Worm (Caenorhabditis elegans) whole organism, late embryonic: ENCODE results near the gene C08B6.11.

ENCODE experiments used
- C38D4.7 ChIP-seq: fragments of 200-800 bp; sonication (Bioruptor generic); optimal IDR thresholded peaks from 2 replicates; lab custom pipeline; 2018; ENCODE audit warnings: mild to moderate bottlenecking, missing genetic modification characterization, moderate library complexity, missing compliant biosample characterization
- F13H6.1 ChIP-seq: sonication (generic microtip); optimal IDR thresholded peaks from 2 replicates; lab custom pipeline; 2016; ENCODE audit warnings: missing genetic modification characterization, missing compliant biosample characterization
- K02D7.2 ChIP-seq: sonication (generic microtip); optimal IDR thresholded peaks from 2 replicates; lab custom pipeline; 2017; ENCODE audit warnings: mild to moderate bottlenecking, missing genetic modification characterization, missing compliant biosample characterization
- T23F11.4 ChIP-seq: fragments of 200-800 bp; sonication (Bioruptor generic); optimal IDR thresholded peaks from 2 replicates; lab custom pipeline; 2018; ENCODE audit warnings: mild to moderate bottlenecking, missing genetic modification characterization, missing compliant biosample characterization
- ahr-1 ChIP-seq: sonication (generic microtip); optimal IDR thresholded peaks from 2 replicates; lab custom pipeline; 2016; ENCODE audit warnings: missing genetic modification characterization, missing compliant biosample characterization
- ama-1 ChIP-seq: fragments of 150-350 bp; optimal IDR thresholded peaks from 2 replicates; lab custom pipeline; 2014
- ceh-14 ChIP-seq: sonication (generic microtip); optimal IDR thresholded peaks from 2 replicates; lab custom pipeline; 2016; ENCODE audit warnings: missing genotype, missing genetic modification characterization, missing compliant biosample characterization
- ceh-19 ChIP-seq: fragments of 200-800 bp; sonication (Bioruptor generic); optimal IDR thresholded peaks from 2 replicates; lab custom pipeline; 2018; ENCODE audit warnings: mild to moderate bottlenecking, missing genetic modification characterization, missing compliant biosample characterization
- ceh-30 ChIP-seq: fragments of 150-350 bp; optimal IDR thresholded peaks from 2 replicates; lab custom pipeline; 2014; ENCODE audit warnings: missing biosample characterization, missing genetic modification characterization
- ceh-6 ChIP-seq: fragments of 200-800 bp; sonication (Bioruptor generic); optimal IDR thresholded peaks from 2 replicates; lab custom pipeline; 2018; ENCODE audit warnings: mild to moderate bottlenecking, missing genetic modification characterization, missing compliant biosample characterization
- che-1 ChIP-seq: sonication (generic microtip); optimal IDR thresholded peaks from 2 replicates; lab custom pipeline; 2016; ENCODE audit warnings: mild to moderate bottlenecking, missing genetic modification characterization, missing compliant biosample characterization
- dve-1 ChIP-seq: sonication (generic microtip); optimal IDR thresholded peaks from 2 replicates; lab custom pipeline; 2017; ENCODE audit warnings: antibody characterized with exemption, mild to moderate bottlenecking, missing genetic modification characterization, missing compliant biosample characterization
- elt-4 ChIP-seq: sonication (generic microtip); optimal IDR thresholded peaks from 2 replicates; lab custom pipeline; 2016; ENCODE audit warnings: missing genetic modification characterization, missing compliant biosample characterization
- ets-4 ChIP-seq: sonication (generic microtip); optimal IDR thresholded peaks from 2 replicates; lab custom pipeline; 2016; ENCODE audit warnings: missing genetic modification characterization, missing compliant biosample characterization
- fax-1 ChIP-seq: sonication (generic microtip); optimal IDR thresholded peaks from 2 replicates; lab custom pipeline; 2016; ENCODE audit warnings: missing genotype, missing genetic modification characterization, missing compliant biosample characterization
- fkh-10 ChIP-seq: fragments of 150-350 bp; optimal IDR thresholded peaks from 2 replicates; lab custom pipeline; 2014; ENCODE audit warnings: missing biosample characterization, missing genetic modification reagents, missing genetic modification characterization
- hlh-13 ChIP-seq: fragments of 200-800 bp; sonication (Bioruptor generic); optimal IDR thresholded peaks from 2 replicates; lab custom pipeline; 2018; ENCODE audit warnings: mild to moderate bottlenecking, missing genetic modification characterization, missing compliant biosample characterization
- hlh-15 ChIP-seq: sonication (generic microtip); optimal IDR thresholded peaks from 2 replicates; lab custom pipeline; 2016; ENCODE audit warnings: missing genetic modification characterization, missing compliant biosample characterization
- hlh-30 ChIP-seq: sonication (generic microtip); optimal IDR thresholded peaks from 2 replicates; lab custom pipeline; 2017; ENCODE audit warnings: antibody characterized with exemption, missing genetic modification characterization, missing compliant biosample characterization; ENCODE audit not compliant: insufficient read depth
- hlh-6 ChIP-seq: sonication (generic microtip); optimal IDR thresholded peaks from 2 replicates; lab custom pipeline; 2016; ENCODE audit warnings: missing genotype, missing genetic modification characterization, missing compliant biosample characterization
- lim-6 ChIP-seq: sonication (generic microtip); optimal IDR thresholded peaks from 2 replicates; lab custom pipeline; 2016; ENCODE audit warnings: missing genetic modification characterization, missing compliant biosample characterization
- madf-2 ChIP-seq: sonication (generic microtip); optimal IDR thresholded peaks from 2 replicates; lab custom pipeline; 2017; ENCODE audit warnings: missing genetic modification characterization, missing compliant biosample characterization
- nhr-232 ChIP-seq: sonication (generic microtip); optimal IDR thresholded peaks from 2 replicates; lab custom pipeline; 2016; ENCODE audit warnings: missing genetic modification characterization, missing compliant biosample characterization
- odd-2 ChIP-seq: sonication (generic microtip); optimal IDR thresholded peaks from 2 replicates; lab custom pipeline; 2017; ENCODE audit warnings: antibody characterized with exemption, mild to moderate bottlenecking, missing genetic modification characterization, missing compliant biosample characterization
- pha-2 ChIP-seq: sonication (generic microtip); optimal IDR thresholded peaks from 2 replicates; lab custom pipeline; 2017; ENCODE audit warnings: mild to moderate bottlenecking, missing genetic modification characterization, missing compliant biosample characterization
- pha-4 ChIP-seq: fragments of 150-350 bp; optimal IDR thresholded peaks from 2 replicates; lab custom pipeline; 2018; ENCODE audit warnings: missing biosample characterization, missing genetic modification reagents, missing genetic modification characterization
- pqm-1 ChIP-seq: sonication (generic microtip); optimal IDR thresholded peaks from 2 replicates; lab custom pipeline; 2016; ENCODE audit warnings: missing genetic modification characterization, missing compliant biosample characterization
- ref-2 ChIP-seq: sonication (generic microtip); optimal IDR thresholded peaks from 2 replicates; lab custom pipeline; 2016; ENCODE audit warnings: missing genetic modification characterization, missing compliant biosample characterization
- rnt-1 ChIP-seq: sonication (generic microtip); optimal IDR thresholded peaks from 2 replicates; lab custom pipeline; 2016; ENCODE audit warnings: missing genetic modification characterization, missing compliant biosample characterization
- ttx-3 ChIP-seq: sonication (generic microtip); optimal IDR thresholded peaks from 2 replicates; lab custom pipeline; 2016; ENCODE audit warnings: missing genetic modification reagents, missing genetic modification characterization, missing compliant biosample characterization
- unc-55 ChIP-seq: sonication (generic microtip); optimal IDR thresholded peaks from 2 replicates; lab custom pipeline; 2017; ENCODE audit warnings: missing biosample characterization, missing genetic modification reagents, missing genetic modification characterization
- ztf-16 ChIP-seq: sonication (generic microtip); optimal IDR thresholded peaks from 2 replicates; lab custom pipeline; 2017; ENCODE audit warnings: missing genetic modification characterization, missing compliant biosample characterization

C08B6.11 gene

DNA sequence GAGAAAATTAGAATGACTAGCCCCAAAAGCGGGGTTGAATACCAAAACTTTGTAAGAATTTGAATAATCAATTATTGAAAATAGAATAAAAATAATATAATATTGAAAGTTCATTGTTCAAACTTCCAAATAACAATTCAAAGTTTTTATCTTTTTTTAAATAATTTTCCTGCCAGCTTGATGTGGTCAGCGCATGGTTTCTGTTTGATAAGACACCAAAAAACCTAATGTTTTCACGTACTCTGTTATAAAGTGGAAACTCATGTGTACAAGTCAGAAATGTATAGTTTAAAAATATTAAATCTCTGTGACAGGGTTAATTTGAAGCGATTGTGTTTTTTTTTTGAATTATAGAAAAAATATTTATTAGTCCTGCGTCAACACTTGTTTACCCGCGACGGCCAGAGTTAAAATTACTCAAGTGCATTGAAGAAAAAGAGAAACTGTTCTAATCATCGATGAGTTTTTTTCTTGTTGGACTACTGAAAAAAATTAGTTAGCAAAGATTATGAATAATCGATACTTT, 2.6 kb upstream of the C08B6.11 start, which contains the start of gene ugt-17:
ugt-17 (minus strand) TSS at position 180 of the 526 bp plus-strand sequence.
- TF ChIP-seq ets-4 (tag; lab: Kevin White, UChicago) = no peak
- TF ChIP-seq ceh-6 (GFP tag; lab: Kevin White, UChicago) = no peak
- no peak for TF ChIP-seq K02D7.2
- TF ChIP-seq pha-2 = no peak

DNA sequence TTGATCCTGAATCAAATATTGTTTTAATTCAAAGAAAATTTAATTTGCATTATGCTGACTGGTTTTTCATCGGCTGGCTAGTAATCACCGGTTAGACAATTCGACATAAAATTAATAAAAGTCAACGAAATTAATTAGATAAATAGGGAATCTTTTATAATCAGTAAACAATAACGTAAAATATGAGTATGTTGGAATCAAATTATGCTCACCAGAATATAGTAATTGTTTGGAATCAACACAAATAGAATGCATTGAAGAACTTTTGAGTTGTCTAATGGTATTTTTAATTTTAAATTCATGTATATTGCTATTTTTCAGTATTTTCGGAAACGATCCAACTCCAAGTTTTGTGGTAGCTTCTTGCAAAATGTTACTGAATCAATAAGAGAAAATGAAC, 2.0 kb upstream of the C08B6.11 start, which contains the start of gene C08B6.2:
C08B6.2 (plus strand) TSS at position 301 of the 400 bp plus-strand sequence.
- TF ChIP-seq lim-6 (tag; lab: Kevin White, UChicago) (no peak), pha-4 (no peak), ama-1 (no peak), ztf-16 (tag; lab: Kevin White, UChicago) (no peak), unc-55 (GFP tag; lab: Kevin White, UChicago) (no peak), madf-2 (tag; lab: Kevin White, UChicago) (no peak), elt-4 (no peak)

DNA sequence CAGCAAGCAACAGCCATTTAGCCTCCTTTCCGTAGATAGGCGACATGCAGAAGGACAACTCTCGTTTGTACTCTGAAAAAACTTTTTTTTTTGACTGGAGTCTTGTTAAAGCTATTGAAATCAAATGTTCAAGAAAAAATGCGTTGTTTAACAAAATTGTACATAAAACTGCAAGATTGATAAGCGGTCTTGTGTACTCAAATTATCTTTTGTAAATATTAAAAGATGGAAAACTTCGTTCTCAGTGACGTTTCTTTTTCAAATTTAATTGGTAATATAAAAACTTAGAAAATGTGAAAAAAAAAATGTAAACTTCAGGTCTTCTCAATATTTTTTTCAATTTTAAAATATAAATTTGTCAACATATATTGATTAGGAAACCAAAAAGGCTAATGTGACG, 3.7 kb downstream of the C08B6.11 start:
- TF ChIP-seq hlh-6 (tag; lab: Kevin White, UChicago) = no peak
- no peak for TF ChIP-seq ama-1
- no peak for TF ChIP-seq pqm-1
- TF ChIP-seq pha-4 = no peak
- no peak for TF ChIP-seq fax-1 (tag; lab: Kevin White, UChicago)
- no peak for TF ChIP-seq T23F11.4 (GFP tag; lab: Kevin White, UChicago)
- TF ChIP-seq nhr-232 = no peak
- TF ChIP-seq che-1 (tag; lab: Kevin White, UChicago) = no peak

DNA sequence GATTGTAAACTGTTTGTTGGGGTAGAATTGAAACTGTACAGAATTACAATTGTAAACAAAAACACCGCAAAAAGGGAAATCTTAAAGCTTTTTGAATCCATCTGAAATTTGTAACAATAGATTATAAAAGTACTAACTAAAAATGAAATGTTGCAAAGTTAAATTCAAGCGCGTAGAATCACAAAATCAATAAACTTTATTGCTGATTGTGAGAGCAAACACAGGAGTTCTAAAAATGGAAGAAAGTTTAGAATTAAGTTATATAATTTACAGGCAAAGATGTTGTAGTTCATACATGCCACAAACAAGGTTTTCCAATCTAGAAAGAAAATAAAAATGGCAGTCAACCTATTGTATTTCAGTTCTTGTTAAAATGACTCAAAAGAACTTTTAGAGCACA, 4.8 kb downstream of the C08B6.11 start, which contains the start of gene C08B6.3:
C08B6.3 (minus strand) TSS at position 101 of the 400 bp plus-strand sequence.
- TF ChIP-seq dve-1 (tag; lab: Kevin White, UChicago) (no peak), ceh-19 (GFP tag; lab: Kevin White, UChicago) (no peak), hlh-30 (tag; lab: Kevin White, UChicago) (no peak), C38D4.7 (no peak), odd-2 (tag; lab: Kevin White, UChicago) (no peak), ceh-14 (tag; lab: Kevin White, UChicago) (no peak)

DNA sequence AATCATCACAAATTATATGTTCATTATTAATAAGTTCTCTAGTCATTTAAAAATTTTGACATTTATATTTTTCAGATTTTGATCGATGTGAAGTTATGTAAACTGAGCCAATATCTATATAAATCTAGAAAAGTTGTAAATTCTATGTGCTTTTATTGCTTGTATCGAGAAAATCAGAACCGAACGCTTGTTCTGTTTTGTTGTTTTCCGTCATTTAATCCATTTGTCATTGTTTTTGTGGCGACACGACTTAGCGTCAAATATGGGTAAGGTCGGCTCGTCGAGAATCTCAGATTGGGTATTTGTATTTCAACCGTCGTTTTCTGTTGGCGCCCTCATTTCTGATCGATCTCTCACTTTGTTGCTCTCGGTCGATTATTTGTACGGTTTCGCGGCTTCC, 6.9 kb downstream of the C08B6.11 start, which contains the start of gene cht-5:
cht-5 (plus strand) TSS at position 301 of the 400 bp plus-strand sequence.
- TF ChIP-seq hlh-15 (tag; lab: Kevin White, UChicago) = no peak
- no peak for TF ChIP-seq odd-2 (tag; lab: Kevin White, UChicago)
- no peak for TF ChIP-seq T23F11.4 (GFP tag; lab: Kevin White, UChicago)
- TF ChIP-seq, all 69 proteins: peak for 0

DNA sequence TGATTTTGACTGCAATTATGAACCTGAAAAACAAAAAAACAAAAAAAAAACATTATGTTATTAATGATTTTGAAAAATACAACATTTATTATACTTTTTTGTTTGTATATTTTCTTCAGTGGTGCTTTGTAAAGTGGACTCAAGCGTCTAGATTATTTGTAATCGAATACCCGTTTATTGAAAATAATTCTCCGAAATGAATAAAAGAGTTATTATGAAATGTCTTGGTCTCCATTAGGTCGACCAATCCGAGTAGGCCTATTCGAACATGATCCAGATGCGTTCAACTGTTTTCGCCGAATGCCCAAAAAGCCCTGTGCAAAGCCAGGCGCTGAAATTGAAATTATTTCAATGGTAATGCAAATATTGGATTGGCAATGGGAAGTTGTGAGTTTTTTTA, 10.1 kb downstream of the C08B6.11 start, which contains the start of gene C08B6.5:
C08B6.5 (plus strand) TSS at position 301 of the 400 bp plus-strand sequence.
- TF ChIP-seq ahr-1 (tag; lab: Kevin White, UChicago) (no peak), ceh-19 (GFP tag; lab: Kevin White, UChicago) (no peak), dve-1 (tag; lab: Kevin White, UChicago) (no peak), ref-2 (no peak), ttx-3 (no peak), fkh-10 (GFP tag; lab: Kevin White, UChicago) (no peak), madf-2 (tag; lab: Kevin White, UChicago) (no peak), ceh-30 (no peak), hlh-13 (GFP tag; lab: Kevin White, UChicago) (no peak), ets-4 (tag; lab: Kevin White, UChicago) (no peak), ztf-16 (tag; lab: Kevin White, UChicago) (no peak), F13H6.1 (tag; lab: Kevin White, UChicago) (no peak), hlh-30 (tag; lab: Kevin White, UChicago) (no peak), rnt-1 (tag; lab: Kevin White, UChicago) (no peak)
